Fruit fly (Drosophila melanogaster) whole organism, adult: ENCODE data around the gene Dscam4.

Experiments
- CG14711 ChIP-seq: fragments of 200-800 bp; sonication (Bioruptor generic); optimal IDR thresholded peaks from 2 replicates; lab custom pipeline; 2018; ENCODE audit warnings: missing biosample characterization, mild to moderate bottlenecking, missing genetic modification characterization, moderate library complexity
- CG33017 ChIP-seq: fragments of 200-800 bp; sonication (Bioruptor generic); optimal IDR thresholded peaks from 2 replicates; lab custom pipeline; 2018; ENCODE audit warnings: missing biosample characterization, mild to moderate bottlenecking, missing genetic modification characterization, moderate library complexity
- CG7045 ChIP-seq: fragments of 200-800 bp; sonication (Bioruptor generic); optimal IDR thresholded peaks from 2 replicates; lab custom pipeline; 2017; ENCODE audit warnings: missing biosample characterization, mild to moderate bottlenecking, missing genetic modification characterization
- CG7101 ChIP-seq: fragments of 200-800 bp; sonication (Bioruptor generic); optimal IDR thresholded peaks from 2 replicates; lab custom pipeline; 2018; ENCODE audit warnings: missing biosample characterization, mild to moderate bottlenecking, missing genetic modification characterization, moderate library complexity
- Clk ChIP-seq: fragments of 200-800 bp; sonication (Bioruptor generic); optimal IDR thresholded peaks from 2 replicates; lab custom pipeline; 2017; ENCODE audit warnings: missing biosample characterization, missing genetic modification characterization
- Crg-1 ChIP-seq: fragments of 200-800 bp; sonication (Bioruptor generic); optimal IDR thresholded peaks from 2 replicates; lab custom pipeline; 2016; ENCODE audit warnings: missing biosample characterization, missing genetic modification characterization
- Hr96 ChIP-seq: fragments of 200-800 bp; sonication (Bioruptor generic); optimal IDR thresholded peaks from 2 replicates; lab custom pipeline; 2016; ENCODE audit warnings: missing biosample characterization, missing genetic modification characterization
- bab1 ChIP-seq: fragments of 200-800 bp; sonication (Bioruptor generic); optimal IDR thresholded peaks from 3 replicates; lab custom pipeline; 2019; ENCODE audit warnings: missing biosample characterization, mild to moderate bottlenecking, missing genetic modification characterization, moderate library complexity
- cnc ChIP-seq, 2 experiments: fragments of >200 bp; optimal IDR thresholded peaks; 2 replicates each; lab custom pipeline; 2017
- kay ChIP-seq: fragments of 200-800 bp; sonication (Bioruptor generic); peaks from one replicate; lab custom pipeline; 2016; ENCODE audit warnings: missing biosample characterization, missing genetic modification characterization, borderline replicate concordance
- pad ChIP-seq: fragments of 200-800 bp; sonication (Bioruptor generic); optimal IDR thresholded peaks from 3 replicates; lab custom pipeline; 2017; ENCODE audit warnings: missing biosample characterization, missing genetic modification characterization, mild to moderate bottlenecking, moderate library complexity, missing genetic modification reagents
- toe ChIP-seq: fragments of 200-800 bp; sonication (Bioruptor generic); optimal IDR thresholded peaks from 2 replicates; lab custom pipeline; 2016; ENCODE audit warnings: missing biosample characterization, missing genetic modification characterization

DNA sequence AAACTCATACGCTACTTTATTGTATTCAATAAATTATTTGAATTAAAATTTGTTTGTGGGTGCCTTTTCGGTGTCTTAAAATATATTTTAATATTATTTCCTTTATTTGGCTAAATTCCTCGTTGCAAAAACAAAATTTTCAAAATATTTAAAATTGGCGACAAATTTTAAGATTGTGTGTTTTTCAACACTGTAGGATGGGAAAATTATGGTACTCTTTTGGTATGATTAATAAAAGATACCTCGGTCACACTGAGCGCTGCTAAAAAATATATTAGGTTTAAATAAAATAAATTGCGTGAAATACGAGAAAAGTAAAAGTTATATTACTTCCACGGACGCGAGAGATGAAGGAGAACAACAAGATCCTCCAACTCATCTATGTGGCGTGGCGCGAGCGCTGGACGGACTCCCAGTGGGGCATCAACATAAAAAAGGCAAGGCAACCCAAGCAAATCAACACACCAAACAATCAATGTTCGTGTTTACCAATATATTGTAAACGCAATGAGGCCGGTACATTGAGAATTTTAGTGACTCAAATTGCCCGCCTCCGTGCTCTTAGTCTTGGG, 47.3 kb upstream of the Dscam4 start, which contains the start of gene MED24:
- TF ChIP-seq Crg-1 (GFP tag; lab: Kevin White, UChicago): no peak
- no peak for TF ChIP-seq kay (GFP tag; lab: Kevin White, UChicago)
- TF ChIP-seq CG7045 (GFP tag; lab: Kevin White, UChicago): peak; percentile 14
- peak; percentile 35 for TF ChIP-seq CG7101 (tag; lab: Kevin White, UChicago)
- no peak for TF ChIP-seq Clk
- peak; percentile 9 for TF ChIP-seq CG33017
- TF ChIP-seq Hr96 (GFP tag; lab: Kevin White, UChicago): no peak
- no peak for TF ChIP-seq pad (GFP tag; lab: Kevin White, UChicago)
- TF ChIP-seq CG14711 (tag; lab: Kevin White, UChicago): peak; percentile 53
- TF ChIP-seq toe: no peak
- no peak for TF ChIP-seq cnc (optimal IDR thresholded peaks at IDR 0.05; lab: Kevin White, UChicago)
- TF ChIP-seq bab1 (GFP tag; lab: Kevin White, UChicago): peak; percentile 23
